Worm (Caenorhabditis elegans) whole organism, young adult: ENCODE measurements around the gene rps-16.

ENCODE experiments used
- B0019.2 ChIP-seq: fragments of 200-800 bp; sonication (Bioruptor generic); conservative IDR thresholded peaks from 2 replicates; pipeline ENCODE4 v1.3.6; 2022; ENCODE audit warnings: missing genetic modification reagents, missing genetic modification characterization, missing compliant biosample characterization
- B0035.1 ChIP-seq: sonication (generic microtip); optimal IDR thresholded peaks from 2 replicates; lab custom pipeline; 2016; ENCODE audit warnings: missing genetic modification characterization, mild to moderate bottlenecking, missing compliant biosample characterization, missing genotype, missing genetic modification reagents
- B0336.3 ChIP-seq: fragments of 200-800 bp; sonication (Bioruptor generic); IDR thresholded peaks from 2 replicates; pipeline ENCODE4 v1.3.6; 2022; ENCODE audit warnings: missing genetic modification characterization, missing compliant biosample characterization
- D2030.7 ChIP-seq: fragments of 200-800 bp; sonication (Bioruptor generic); IDR thresholded peaks from 2 replicates; pipeline ENCODE4 v1.3.6; 2022; ENCODE audit warnings: missing genetic modification reagents, missing genetic modification characterization, missing compliant biosample characterization
- F37B4.10 ChIP-seq: fragments of 200-800 bp; sonication (Bioruptor generic); IDR thresholded peaks from 2 replicates; pipeline ENCODE4 v1.3.6; 2022; ENCODE audit warnings: missing genetic modification characterization, missing compliant biosample characterization
- F57A8.1 ChIP-seq: fragments of 200-800 bp; sonication (Bioruptor generic); optimal IDR thresholded peaks from 2 replicates; lab custom pipeline; 2018; ENCODE audit warnings: mild to moderate bottlenecking, missing genetic modification characterization, moderate library complexity, missing compliant biosample characterization
- T26A5.8 ChIP-seq: sonication (generic microtip); optimal IDR thresholded peaks from 2 replicates; lab custom pipeline; 2016; ENCODE audit warnings: missing genetic modification characterization, missing compliant biosample characterization
- Y53F4B.3 ChIP-seq: fragments of 200-800 bp; sonication (Bioruptor generic); IDR thresholded peaks from 2 replicates; pipeline ENCODE4 v1.3.6; 2022; ENCODE audit warnings: missing genetic modification reagents, missing genetic modification characterization, missing compliant biosample characterization
- Y79H2A.3 ChIP-seq: fragments of 200-800 bp; sonication (Bioruptor generic); conservative IDR thresholded peaks from 2 replicates; pipeline ENCODE4 v1.3.6; 2022; ENCODE audit warnings: missing genetic modification reagents, missing genetic modification characterization, missing compliant biosample characterization
- athp-1 ChIP-seq: sonication (generic microtip); optimal IDR thresholded peaks from 2 replicates; lab custom pipeline; 2017; ENCODE audit warnings: mild to moderate bottlenecking, missing genetic modification characterization, missing compliant biosample characterization
- attf-6 ChIP-seq: fragments of 200-800 bp; sonication (Bioruptor generic); IDR thresholded peaks from 2 replicates; pipeline ENCODE4 v1.3.6; 2022; ENCODE audit warnings: missing genetic modification reagents, missing genetic modification characterization, missing compliant biosample characterization
- bed-2 ChIP-seq: fragments of 200-800 bp; sonication (Bioruptor generic); IDR thresholded peaks from 2 replicates; pipeline ENCODE4 v1.3.6; 2022; ENCODE audit warnings: missing genetic modification reagents, missing genetic modification characterization, missing compliant biosample characterization
- cebp-1 ChIP-seq, 2 experiments: fragments of 200-800 bp in 1 of 2; sonication (Bioruptor generic) in 1 of 2; sonication (generic microtip) in 1 of 2; IDR thresholded peaks in 1 of 2; optimal IDR thresholded peaks in 1 of 2; 2 replicates each; pipeline versions ENCODE4 v1.3.6 to Lab custom; 2017 to 2022; ENCODE audit warnings: missing compliant biosample characterization in 2 of 2, missing genetic modification characterization in 2 of 2, mild to moderate bottlenecking in 1 of 2, missing genetic modification reagents in 1 of 2, moderate library complexity in 1 of 2
- ceh-27 ChIP-seq: fragments of 200-800 bp; sonication (Bioruptor generic); optimal IDR thresholded peaks from 2 replicates; lab custom pipeline; 2018; ENCODE audit warnings: mild to moderate bottlenecking, missing genetic modification characterization, moderate library complexity, missing compliant biosample characterization
- ceh-91 ChIP-seq: fragments of 200-800 bp; sonication (Bioruptor generic); IDR thresholded peaks from 2 replicates; pipeline ENCODE4 v1.3.6; 2022; ENCODE audit warnings: missing genetic modification reagents, missing genetic modification characterization, missing compliant biosample characterization
- chd-7 ChIP-seq: sonication (generic microtip); optimal IDR thresholded peaks from 2 replicates; lab custom pipeline; 2016; ENCODE audit warnings: mild to moderate bottlenecking, missing genetic modification characterization, moderate library complexity, missing compliant biosample characterization
- dox-1 ChIP-seq: fragments of 200-800 bp; sonication (Bioruptor generic); IDR thresholded peaks from 2 replicates; pipeline ENCODE4 v1.3.6; 2022; ENCODE audit warnings: missing genetic modification reagents, missing genetic modification characterization, missing compliant biosample characterization
- egrh-3 ChIP-seq: fragments of 200-800 bp; sonication (Bioruptor generic); IDR thresholded peaks from 2 replicates; pipeline ENCODE4 v1.3.6; 2022; ENCODE audit warnings: missing genetic modification reagents, missing genetic modification characterization, missing compliant biosample characterization
- hlh-12 ChIP-seq: sonication (generic microtip); optimal IDR thresholded peaks from 2 replicates; lab custom pipeline; 2016; ENCODE audit warnings: missing genetic modification characterization, missing compliant biosample characterization
- hsf-1 ChIP-seq: fragments of 200-800 bp; sonication (Bioruptor generic); IDR thresholded peaks from 2 replicates; pipeline ENCODE4 v1.3.6; 2022; ENCODE audit warnings: missing genetic modification reagents, missing genetic modification characterization, missing compliant biosample characterization
- lin-26 ChIP-seq: fragments of 200-800 bp; sonication (Bioruptor generic); IDR thresholded peaks from 2 replicates; pipeline ENCODE4 v1.3.6; 2022; ENCODE audit warnings: missing genetic modification reagents, missing genetic modification characterization, missing compliant biosample characterization
- lin-40 ChIP-seq: sonication (generic microtip); optimal IDR thresholded peaks from 2 replicates; lab custom pipeline; 2016; ENCODE audit warnings: missing genetic modification characterization, mild to moderate bottlenecking, missing compliant biosample characterization, missing genotype, missing genetic modification reagents
- lin-54 ChIP-seq: fragments of 200-800 bp; sonication (Bioruptor generic); optimal IDR thresholded peaks from 2 replicates; lab custom pipeline; 2018; ENCODE audit warnings: mild to moderate bottlenecking, missing genetic modification characterization, missing compliant biosample characterization
- lsl-1 ChIP-seq: fragments of 200-800 bp; sonication (Bioruptor generic); optimal IDR thresholded peaks from 2 replicates; lab custom pipeline; 2018; ENCODE audit warnings: mild to moderate bottlenecking, missing genetic modification characterization, moderate library complexity, missing compliant biosample characterization
- madf-6 ChIP-seq: fragments of 200-800 bp; sonication (Bioruptor generic); IDR thresholded peaks from 2 replicates; pipeline ENCODE4 v1.3.6; 2022; ENCODE audit warnings: missing genetic modification reagents, missing genetic modification characterization, missing compliant biosample characterization
- madf-8 ChIP-seq: fragments of 200-800 bp; sonication (Bioruptor generic); conservative IDR thresholded peaks from 2 replicates; pipeline ENCODE4 v1.3.6; 2022; ENCODE audit warnings: missing genetic modification reagents, missing genetic modification characterization, missing compliant biosample characterization
- nfya-1 ChIP-seq: sonication (generic microtip); optimal IDR thresholded peaks from 2 replicates; lab custom pipeline; 2017; ENCODE audit warnings: antibody characterized with exemption, missing compliant biosample characterization, missing genetic modification characterization, borderline replicate concordance; ENCODE audit not compliant: insufficient read depth
- nfyb-1 ChIP-seq: fragments of 200-800 bp; sonication (Bioruptor generic); IDR thresholded peaks from 2 replicates; pipeline ENCODE4 v1.3.6; 2022; ENCODE audit warnings: missing genetic modification reagents, missing genetic modification characterization, missing compliant biosample characterization
- nhr-179 ChIP-seq: sonication (generic microtip); optimal IDR thresholded peaks from 2 replicates; lab custom pipeline; 2016; ENCODE audit warnings: mild to moderate bottlenecking, missing genetic modification characterization, missing compliant biosample characterization
- pbrm-1 ChIP-seq: fragments of 200-800 bp; sonication (Bioruptor generic); IDR thresholded peaks from 2 replicates; pipeline ENCODE4 v1.3.6; 2022; ENCODE audit warnings: missing genetic modification reagents, missing genetic modification characterization, missing compliant biosample characterization
- rpc-1 ChIP-seq, 2 experiments: fragments of 150-350 bp in 1 of 2; sonication (generic microtip) in 1 of 2; optimal IDR thresholded peaks; 2 replicates each; lab custom pipeline; 2014 to 2018; ENCODE audit warnings: missing biosample characterization in 1 of 2, missing genetic modification characterization in 1 of 2, missing genetic modification reagents in 1 of 2, missing genotype in 1 of 2
- sdz-38 ChIP-seq: sonication (generic microtip); optimal IDR thresholded peaks from 2 replicates; lab custom pipeline; 2016; ENCODE audit warnings: missing genotype, missing genetic modification characterization, missing compliant biosample characterization
- sptf-2 ChIP-seq: fragments of 200-800 bp; sonication (Bioruptor generic); optimal IDR thresholded peaks from 2 replicates; lab custom pipeline; 2018; ENCODE audit warnings: mild to moderate bottlenecking, missing genetic modification characterization, missing compliant biosample characterization
- tbp1 ChIP-seq: fragments of 200-800 bp; sonication (Bioruptor generic); optimal IDR thresholded peaks from 2 replicates; lab custom pipeline; 2018; ENCODE audit warnings: mild to moderate bottlenecking, missing genetic modification characterization, missing compliant biosample characterization
- xnd-1 ChIP-seq: sonication (generic microtip); optimal IDR thresholded peaks from 2 replicates; lab custom pipeline; 2016; ENCODE audit warnings: missing genotype, missing genetic modification reagents, missing genetic modification characterization, missing compliant biosample characterization
- zfh-2 ChIP-seq: fragments of 200-800 bp; sonication (Bioruptor generic); conservative IDR thresholded peaks from 2 replicates; pipeline ENCODE4 v1.3.6; 2022; ENCODE audit warnings: missing genetic modification reagents, missing genetic modification characterization, missing compliant biosample characterization
- ztf-18 ChIP-seq: sonication (generic microtip); optimal IDR thresholded peaks from 2 replicates; lab custom pipeline; 2016; ENCODE audit warnings: missing genotype, mild to moderate bottlenecking, missing genetic modification characterization, missing compliant biosample characterization

Gene rps-16

ce11 chrV:15002184-15002690, 1.9 kb upstream of the rps-16 start, which contains the start of the genes fib-1 and mut-15 (continued):
- TF ChIP-seq lin-40 (tag; lab: Kevin White, UChicago): peak; percentile 86
- no peak for TF ChIP-seq B0035.1 (tag; lab: Kevin White, UChicago)
- TF ChIP-seq sdz-38: no peak
- peak; percentile 91 for TF ChIP-seq pbrm-1 (GFP tag; lab: Robert Waterston, UW)
- peak; percentile 66; the same call in 1 of the 2 replicates for TF ChIP-seq bed-2 (GFP tag; lab: Robert Waterston, UW)
- TF ChIP-seq Y53F4B.3: peak; percentile 27; the same call in 1 of the 2 replicates
- TF ChIP-seq B0336.3 (GFP tag; lab: Robert Waterston, UW): peak; percentile 51; the same call in 1 of the 2 replicates
- TF ChIP-seq ceh-91 (GFP tag; lab: Robert Waterston, UW): peak; percentile 88
- TF ChIP-seq xnd-1 (tag; lab: Kevin White, UChicago): peak; percentile 47
- TF ChIP-seq lsl-1 (GFP tag; lab: Kevin White, UChicago): peak; percentile 86
- TF ChIP-seq madf-6 (GFP tag; lab: Robert Waterston, UW): peak; percentile 84
- peak; percentile 50 for TF ChIP-seq ztf-18 (tag; lab: Kevin White, UChicago)

- TF ChIP-seq T26A5.8 (tag; lab: Kevin White, UChicago) (no peak), D2030.7 (GFP tag; lab: Robert Waterston, UW) (no peak), tbp1 (GFP tag; lab: Kevin White, UChicago) (no peak), nfyb-1 (GFP tag; lab: Robert Waterston, UW) (no peak), egrh-3 (GFP tag; lab: Robert Waterston, UW) (peak; percentile 78), zfh-2 (GFP tag; lab: Robert Waterston, UW) (peak; percentile 87), hlh-12 (no peak), dox-1 (GFP tag; lab: Robert Waterston, UW) (peak; percentile 11; the same call in 1 of the 2 replicates), madf-8 (GFP tag; lab: Robert Waterston, UW) (no peak), lin-54 (GFP tag; lab: Kevin White, UChicago) (no peak), F37B4.10 (GFP tag; lab: Robert Waterston, UW) (no peak), Y79H2A.3 (GFP tag; lab: Robert Waterston, UW) (no peak), ceh-27 (GFP tag; lab: Kevin White, UChicago) (no peak), athp-1 (tag; lab: Kevin White, UChicago) (no peak), cebp-1 (GFP tag; IDR thresholded peaks at IDR 0.05; lab: Robert Waterston, UW) (no peak), cebp-1 (tag; optimal IDR thresholded peaks at IDR 0.05; lab: Kevin White, UChicago) (no peak), chd-7 (no peak), attf-6 (GFP tag; lab: Robert Waterston, UW) (peak; percentile 35; the same call in 1 of the 2 replicates), sptf-2 (GFP tag; lab: Kevin White, UChicago) (peak; percentile 2), B0019.2 (GFP tag; lab: Robert Waterston, UW) (no peak), sdz-38 (no peak), lin-26 (no peak; the same call in 1 of the 2 replicates), nhr-179 (tag; lab: Kevin White, UChicago) (no peak), nfya-1 (tag; lab: Kevin White, UChicago) (no peak), F57A8.1 (GFP tag; lab: Kevin White, UChicago) (peak; percentile 20), hsf-1 (GFP tag; lab: Robert Waterston, UW) (peak; percentile 5; the same call in 1 of the 2 replicates), rpc-1 (optimal IDR thresholded peaks at IDR 0.05; lab: Kevin White, UChicago) (no peak), rpc-1 (tag; optimal IDR thresholded peaks at IDR 0.05; lab: Kevin White, UChicago) (no peak)
Observed at ce11 chrV:15001536-15001935, 1.2 kb upstream of the rps-16 start.
